Worm (Caenorhabditis elegans): ENCODE data around the gene ZC239.13.
"Not testable (repeated sequence)": the region's sequence is repeated elsewhere in the genome, so short reads cannot be mapped to it uniquely, and the experiment has no call there.

ZC239.13 gene

ce11 chrII:3224631-3225030 lies 2.0 kb upstream of the ZC239.13 start, which contains the start of gene ZC239.15:
Gene ZC239.15 (minus strand): TSS chrII:3224731.
- TF ChIP-seq cnd-1 (tag; optimal IDR thresholded peaks at IDR 0.05) (no peak), nhr-237 (tag; optimal IDR thresholded peaks at IDR 0.05) (no peak), zip-8 (tag; optimal IDR thresholded peaks at IDR 0.05) (no peak), unc-39 (tag; optimal IDR thresholded peaks at IDR 0.05) (no peak), lin-32 (GFP tag; optimal IDR thresholded peaks at IDR 0.05) (no peak), bed-3 (GFP tag; optimal IDR thresholded peaks at IDR 0.05) (no peak), mep-1 (tag; optimal IDR thresholded peaks at IDR 0.05) (no peak), elt-1 (tag; optimal IDR thresholded peaks at IDR 0.05; ENCODE audit: borderline replicate concordance, insufficient read depth) (no peak)

- no peak for TF ChIP-seq nhr-12 (tag; optimal IDR thresholded peaks at IDR 0.05)
- TF ChIP-seq unc-120 (tag; optimal IDR thresholded peaks at IDR 0.05; ENCODE audit: poor library complexity, severe bottlenecking), result no peak
- no peak for TF ChIP-seq blmp-1 (tag; optimal IDR thresholded peaks at IDR 0.05)
- no peak for TF ChIP-seq nhr-28 (tag; optimal IDR thresholded peaks at IDR 0.05)
- no peak for TF ChIP-seq ceh-83 (GFP tag; optimal IDR thresholded peaks at IDR 0.05)
- no peak for TF ChIP-seq unc-62 (GFP tag; optimal IDR thresholded peaks at IDR 0.05)
Observed at ce11 chrII:3221730-3222129, 909 bp downstream of the ZC239.13 start, which contains the start of gene ZC239.14. Gene ZC239.14 (minus strand): TSS chrII:3222034.

ce11 chrII:3220723-3221122 lies 1.9 kb downstream of the ZC239.13 start, which contains the start of gene ZC239.22:
Gene ZC239.22 (minus strand): TSS chrII:3220823.
- no peak for TF ChIP-seq unc-62 (GFP tag; optimal IDR thresholded peaks at IDR 0.05)

- not testable (repeated sequence) for TF ChIP-seq hlh-1 (tag; optimal IDR thresholded peaks at IDR 0.05); unc-62 (GFP tag; optimal IDR thresholded peaks at IDR 0.05); nhr-28 (tag; optimal IDR thresholded peaks at IDR 0.05)
Observed at ce11 chrII:3215762-3216161, 6.9 kb downstream of the ZC239.13 start, which contains the start of gene ZC239.3. Gene ZC239.3 (plus strand): TSS chrII:3216062.

ce11 chrII:3213898-3214297 lies 8.7 kb downstream of the ZC239.13 start, which contains the start of gene ZC239.4:
Gene ZC239.4 (plus strand): TSS chrII:3214198.
- TF ChIP-seq tbx-8 (GFP tag; optimal IDR thresholded peaks at IDR 0.05) (no peak), mls-2 (tag; optimal IDR thresholded peaks at IDR 0.05) (no peak), mep-1 (tag; optimal IDR thresholded peaks at IDR 0.05) (no peak), elt-3 (tag; optimal IDR thresholded peaks at IDR 0.05) (no peak), ceh-39 (tag; optimal IDR thresholded peaks at IDR 0.05) (no peak), ces-1 (GFP tag; optimal IDR thresholded peaks at IDR 0.05) (no peak), elt-1 (tag; optimal IDR thresholded peaks at IDR 0.05; ENCODE audit: borderline replicate concordance, insufficient read depth) (no peak)

ce11 chrII:3210365-3210764 lies 12.3 kb downstream of the ZC239.13 start, which contains the start of gene ZC239.5:
Gene ZC239.5 (plus strand): TSS chrII:3210665.
- no peak for TF ChIP-seq snpc-4 (tag; optimal IDR thresholded peaks at IDR 0.05)
- no peak for TF ChIP-seq nhr-28 (tag; optimal IDR thresholded peaks at IDR 0.05)
- no peak for TF ChIP-seq nhr-2 (tag; optimal IDR thresholded peaks at IDR 0.05)
- no peak for TF ChIP-seq unc-120 (tag; optimal IDR thresholded peaks at IDR 0.05; ENCODE audit: poor library complexity, severe bottlenecking)
- TF ChIP-seq sem-2 (GFP tag; optimal IDR thresholded peaks at IDR 0.05), result no peak
- no peak for TF ChIP-seq pha-4 (tag; optimal IDR thresholded peaks at IDR 0.05)

- no peak for TF ChIP-seq elt-3 (tag; optimal IDR thresholded peaks at IDR 0.05)
- TF ChIP-seq ztf-11 (tag; optimal IDR thresholded peaks at IDR 0.05), result no peak
- no peak for TF ChIP-seq bed-3 (GFP tag; optimal IDR thresholded peaks at IDR 0.05)
- no peak for TF ChIP-seq hlh-1 (tag; optimal IDR thresholded peaks at IDR 0.05)
Observed at ce11 chrII:3209251-3209650, 13.4 kb downstream of the ZC239.13 start, which contains the start of gene ZC239.6. Gene ZC239.6 (plus strand): TSS chrII:3209631.

- TF ChIP-seq blmp-1 (tag; optimal IDR thresholded peaks at IDR 0.05) (no peak), sptf-1 (tag; optimal IDR thresholded peaks at IDR 0.05) (no peak), sem-2 (GFP tag; optimal IDR thresholded peaks at IDR 0.05) (no peak), nhr-237 (tag; optimal IDR thresholded peaks at IDR 0.05) (no peak), snpc-4 (tag; optimal IDR thresholded peaks at IDR 0.05) (no peak), ceh-39 (tag; optimal IDR thresholded peaks at IDR 0.05) (no peak), unc-39 (tag; optimal IDR thresholded peaks at IDR 0.05) (no peak), nhr-28 (tag; optimal IDR thresholded peaks at IDR 0.05) (no peak), lsy-2 (tag; optimal IDR thresholded peaks at IDR 0.05) (no peak), lin-13 (tag; optimal IDR thresholded peaks at IDR 0.05) (no peak), mls-2 (tag; optimal IDR thresholded peaks at IDR 0.05) (no peak), ham-2 (GFP tag; optimal IDR thresholded peaks at IDR 0.05) (no peak), drap-1 (GFP tag; optimal IDR thresholded peaks at IDR 0.05) (no peak), zip-8 (tag; optimal IDR thresholded peaks at IDR 0.05) (no peak), nhr-12 (tag; optimal IDR thresholded peaks at IDR 0.05) (no peak)
Observed at ce11 chrII:3208679-3209078, 14.0 kb downstream of the ZC239.13 start, which contains the start of gene sdz-35. Gene sdz-35 (minus strand): TSS chrII:3208779.
